Worm (Caenorhabditis elegans): Measurements from ENCODE around the gene srsx-15.

srsx-15 gene

DNA sequence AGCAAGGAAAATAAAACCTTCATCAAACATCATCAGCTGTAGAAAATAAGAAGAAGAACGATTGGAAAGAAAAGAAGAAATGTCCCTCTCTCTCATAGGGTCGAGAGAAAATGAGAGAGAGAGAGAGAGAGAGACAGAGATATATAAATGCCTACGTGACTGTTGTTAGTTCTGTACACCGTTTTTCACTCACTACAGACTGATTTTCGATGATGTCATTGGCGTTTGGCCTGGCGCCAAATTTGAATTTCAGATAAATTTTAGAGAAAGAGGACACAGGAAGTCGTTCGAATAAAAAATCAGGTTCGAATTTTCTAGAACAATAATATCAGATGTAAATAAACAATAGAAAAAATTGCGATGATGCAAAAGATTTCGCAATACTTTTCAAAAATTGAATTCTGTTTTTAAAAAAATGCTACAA is 32.4 kb upstream of the srsx-15 start (continued):
- TF ChIP-seq pros-1 (tag; optimal IDR thresholded peaks at IDR 0.05): no peak
- TF ChIP-seq pax-1 (tag; optimal IDR thresholded peaks at IDR 0.05): no peak
- no peak for TF ChIP-seq pat-9 (tag; optimal IDR thresholded peaks at IDR 0.05)

- no peak for TF ChIP-seq unc-3 (GFP tag; conservative IDR thresholded peaks at IDR 0.05)
- no peak for TF ChIP-seq unc-3 (tag; optimal IDR thresholded peaks at IDR 0.05)
- no peak for TF ChIP-seq ttx-3 (tag; optimal IDR thresholded peaks at IDR 0.05)
- TF ChIP-seq hlh-8 (tag; optimal IDR thresholded peaks at IDR 0.05): no peak
- no peak for TF ChIP-seq rnt-1 (tag; optimal IDR thresholded peaks at IDR 0.05)
- TF ChIP-seq nfya-1 (tag; optimal IDR thresholded peaks at IDR 0.05): no peak
- no peak for TF ChIP-seq sox-2 (GFP tag; IDR thresholded peaks at IDR 0.05)
- no peak for TF ChIP-seq ets-4 (tag; optimal IDR thresholded peaks at IDR 0.05)
- no peak for TF ChIP-seq dmd-4 (tag; optimal IDR thresholded peaks at IDR 0.05; ENCODE audit: borderline replicate concordance)
- TF ChIP-seq ama-1 (optimal IDR thresholded peaks at IDR 0.05): no peak
- no peak for TF ChIP-seq pax-1 (tag; optimal IDR thresholded peaks at IDR 0.05)
- TF ChIP-seq pros-1 (tag; optimal IDR thresholded peaks at IDR 0.05): no peak
- no peak for TF ChIP-seq madf-2 (tag; optimal IDR thresholded peaks at IDR 0.05)
- no peak for TF ChIP-seq tbx-2 (tag; optimal IDR thresholded peaks at IDR 0.05)
- TF ChIP-seq ceh-14 (tag; optimal IDR thresholded peaks at IDR 0.05): no peak
- no peak for TF ChIP-seq K09A11.1 (tag; optimal IDR thresholded peaks at IDR 0.05; ENCODE audit: insufficient read depth)
- TF ChIP-seq ceh-48 (tag; optimal IDR thresholded peaks at IDR 0.05): no peak
- TF ChIP-seq pha-2 (tag; optimal IDR thresholded peaks at IDR 0.05): no peak
- TF ChIP-seq hlh-13 (GFP tag; optimal IDR thresholded peaks at IDR 0.05): no peak
- TF ChIP-seq hlh-6 (tag; optimal IDR thresholded peaks at IDR 0.05): no peak
Observed at ce11 chrIV:5654693-5655092, 31.1 kb upstream of the srsx-15 start.

DNA sequence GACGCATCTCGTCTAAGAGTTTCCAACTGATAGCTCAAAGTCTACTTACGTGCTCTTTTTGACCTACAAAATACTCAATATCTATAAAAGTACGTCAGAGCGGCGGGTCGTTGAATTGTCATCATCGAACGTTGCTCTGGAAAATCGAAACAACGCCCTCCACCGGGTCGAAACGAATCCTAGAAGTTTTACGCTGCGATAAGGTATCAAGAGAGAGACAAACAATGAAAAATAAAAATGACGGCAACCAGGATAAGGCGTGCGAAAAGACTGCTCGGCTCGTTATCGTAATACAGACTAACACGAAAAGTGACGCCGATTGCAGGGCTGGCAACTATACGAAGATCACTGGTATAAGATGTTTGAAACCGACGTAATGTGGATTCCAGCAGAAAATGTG is 30.6 kb upstream of the srsx-15 start:
- no peak for TF ChIP-seq zip-5 (tag; optimal IDR thresholded peaks at IDR 0.05)
- TF ChIP-seq mec-3 (tag; optimal IDR thresholded peaks at IDR 0.05; ENCODE audit: borderline replicate concordance): no peak
- peak; percentile 57 for TF ChIP-seq elt-2 (tag; optimal IDR thresholded peaks at IDR 0.05)

DNA sequence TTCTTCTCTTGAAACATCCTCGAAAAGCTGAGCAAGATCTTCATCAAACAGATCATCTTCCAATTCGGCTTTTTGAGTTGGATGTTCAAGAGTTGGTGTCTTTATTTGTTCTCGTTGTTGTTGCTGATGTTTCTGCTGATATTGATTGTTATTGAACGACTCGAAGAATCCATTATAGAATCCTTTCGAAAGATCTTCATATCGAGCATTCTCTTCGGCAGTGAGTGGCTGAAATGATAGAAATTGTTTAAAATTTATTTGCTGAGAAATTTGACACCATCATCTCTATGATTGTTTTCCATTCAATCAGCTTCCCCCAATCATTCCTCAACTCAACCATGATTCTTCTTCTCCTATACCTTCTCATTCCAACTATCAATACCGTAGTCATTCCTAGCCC is 30.0 kb upstream of the srsx-15 start, which contains the start of gene clec-178:
clec-178 (plus strand) TSS at position 301 of the 400 bp plus-strand sequence.
- TF ChIP-seq ets-4 (tag; optimal IDR thresholded peaks at IDR 0.05): no peak
- no peak for TF ChIP-seq ama-1 (optimal IDR thresholded peaks at IDR 0.05)
- TF ChIP-seq che-1 (tag; optimal IDR thresholded peaks at IDR 0.05): no peak
- no peak for TF ChIP-seq hlh-30 (tag; optimal IDR thresholded peaks at IDR 0.05; ENCODE audit: insufficient read depth)
- TF ChIP-seq ceh-45 (GFP tag; IDR thresholded peaks at IDR 0.05): no peak

ce11 chrIV:5652811-5653483 is 29.3 kb upstream of the srsx-15 start:
- no peak for TF ChIP-seq Y22D7AL.16 (tag; optimal IDR thresholded peaks at IDR 0.05)
- TF ChIP-seq K02D7.2 (tag; optimal IDR thresholded peaks at IDR 0.05): no peak
- no peak for TF ChIP-seq tbx-7 (tag; optimal IDR thresholded peaks at IDR 0.05)
- no peak for TF ChIP-seq dmd-4 (tag; optimal IDR thresholded peaks at IDR 0.05; ENCODE audit: borderline replicate concordance)
- no peak for TF ChIP-seq nhr-11 (tag; optimal IDR thresholded peaks at IDR 0.05)
- no peak for TF ChIP-seq ceh-14 (tag; optimal IDR thresholded peaks at IDR 0.05)
- peak; percentile 7 for TF ChIP-seq dve-1 (tag; optimal IDR thresholded peaks at IDR 0.05)
- TF ChIP-seq elt-2 (tag; optimal IDR thresholded peaks at IDR 0.05): peak; percentile 71
- no peak for TF ChIP-seq pax-1 (tag; optimal IDR thresholded peaks at IDR 0.05)
- TF ChIP-seq tbx-2 (tag; optimal IDR thresholded peaks at IDR 0.05): no peak

Data from whole organism, late embryonic.